Fruit fly (Drosophila melanogaster): ENCODE data around the gene Sfp96F.

Gene Sfp96F

DNA sequence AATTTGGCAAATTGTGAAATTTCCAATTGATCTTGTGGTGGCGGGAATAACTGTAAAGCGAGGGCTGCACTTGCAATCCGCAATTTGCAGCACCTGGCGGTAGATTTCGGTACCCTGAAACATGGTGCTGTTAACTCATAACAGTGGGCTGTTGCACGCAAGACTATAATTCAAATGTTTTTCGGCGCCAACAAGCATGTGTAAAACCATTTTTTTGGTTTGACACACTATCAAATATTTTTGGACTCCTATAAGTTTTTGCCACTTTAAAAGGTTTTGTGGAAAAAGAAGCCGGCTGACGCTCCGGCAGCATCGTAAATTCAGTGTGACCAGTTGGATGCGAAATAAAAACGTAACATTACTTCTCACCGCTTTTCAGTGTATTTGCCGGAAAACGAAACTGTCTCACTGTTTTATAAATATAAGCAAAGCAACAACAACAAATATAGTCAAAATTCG lies 21.2 kb upstream of the Sfp96F start, which contains the start of the genes CG14545 and CG5886 (continued):
- TF ChIP-seq CG43689 (GFP tag; IDR thresholded peaks at IDR 0.05) (no peak), CG11085 (GFP tag; IDR thresholded peaks at IDR 0.05) (no peak), p53 (GFP tag; optimal IDR thresholded peaks at IDR 0.05) (no peak), CG11504 (tag; optimal IDR thresholded peaks at IDR 0.05) (peak; percentile 10), CG2129 (GFP tag; IDR thresholded peaks at IDR 0.05; ENCODE audit: partially characterized antibody) (no peak), fd3F (GFP tag; optimal IDR thresholded peaks at IDR 0.05) (no peak), Xbp1 (GFP tag; optimal IDR thresholded peaks at IDR 0.05) (no peak), crc (GFP tag; optimal IDR thresholded peaks at IDR 0.05) (no peak), fru (optimal IDR thresholded peaks at IDR 0.05) (no peak), CG6654 (GFP tag; optimal IDR thresholded peaks at IDR 0.05) (no peak), croc (GFP tag; conservative IDR thresholded peaks at IDR 0.05) (no peak), Ada2b (GFP tag; IDR thresholded peaks at IDR 0.05) (no peak), CG16779 (GFP tag; IDR thresholded peaks at IDR 0.05) (no peak), CG6813 (GFP tag; optimal IDR thresholded peaks at IDR 0.05) (no peak), emc (GFP tag; optimal IDR thresholded peaks at IDR 0.05) (no peak), HLHmδ (GFP tag; optimal IDR thresholded peaks at IDR 0.05) (no peak), CG17612 (GFP tag; IDR thresholded peaks at IDR 0.05) (no peak), sc (optimal IDR thresholded peaks at IDR 0.05) (no peak), sc (GFP tag; optimal IDR thresholded peaks at IDR 0.05) (no peak), CG12659 (GFP tag; optimal IDR thresholded peaks at IDR 0.05) (peak; percentile 39), toy (GFP tag; IDR thresholded peaks at IDR 0.05) (no peak), CG7271 (tag; optimal IDR thresholded peaks at IDR 0.05) (no peak), amos (GFP tag; IDR thresholded peaks at IDR 0.05; ENCODE audit: partially characterized antibody) (no peak; the same call in 1 of the 2 replicates), Ravus (GFP tag; IDR thresholded peaks at IDR 0.05) (no peak), kah (GFP tag; optimal IDR thresholded peaks at IDR 0.05) (no peak), scrt (GFP tag; optimal IDR thresholded peaks at IDR 0.05) (no peak), CG13296 (GFP tag; optimal IDR thresholded peaks at IDR 0.05) (no peak), Ets97D (GFP tag; optimal IDR thresholded peaks at IDR 0.05) (peak; percentile 59), CG11093 (GFP tag; IDR thresholded peaks at IDR 0.05) (no peak), gfzf (GFP tag; optimal IDR thresholded peaks at IDR 0.05) (peak; percentile 91), Pdp1 (GFP tag; optimal IDR thresholded peaks at IDR 0.05) (no peak), CG1647 (GFP tag; optimal IDR thresholded peaks at IDR 0.05) (no peak), luna (GFP tag; optimal IDR thresholded peaks at IDR 0.05) (no peak), gce (GFP tag; IDR thresholded peaks at IDR 0.05) (no peak), sd (tag; optimal IDR thresholded peaks at IDR 0.05) (no peak), ato (GFP tag; IDR thresholded peaks at IDR 0.05; ENCODE audit: partially characterized antibody) (no peak), CG33213 (GFP tag; optimal IDR thresholded peaks at IDR 0.05) (peak; percentile 36), salm (tag; optimal IDR thresholded peaks at IDR 0.05) (no peak), fd102C (GFP tag; optimal IDR thresholded peaks at IDR 0.05) (no peak), CkIIα-i1 (GFP tag; IDR thresholded peaks at IDR 0.05) (no peak), CG15601 (tag; optimal IDR thresholded peaks at IDR 0.05) (no peak), Med (GFP tag) (peak; percentile 63), CG12391 (tag; optimal IDR thresholded peaks at IDR 0.05) (no peak), crp (GFP tag; optimal IDR thresholded peaks at IDR 0.05) (no peak), CG10147 (GFP tag; optimal IDR thresholded peaks at IDR 0.05) (no peak), gsb (GFP tag; IDR thresholded peaks at IDR 0.05) (no peak), CG2712 (tag; optimal IDR thresholded peaks at IDR 0.05) (no peak), Lim3 (GFP tag; IDR thresholded peaks at IDR 0.05) (no peak), CG10267 (tag; optimal IDR thresholded peaks at IDR 0.05) (peak; percentile 47), psq (GFP tag; optimal IDR thresholded peaks at IDR 0.05) (no peak), CG10209 (GFP tag; optimal IDR thresholded peaks at IDR 0.05) (no peak), disco-r (GFP tag; optimal IDR thresholded peaks at IDR 0.05) (no peak)

Measured in whole organism, embryonic.